Fruit fly (Drosophila melanogaster) whole organism, embryonic: Measurements from ENCODE around the gene CG6791.
A peak's percentile ranks its signal among the peaks of the same experiment; 100 is the strongest.

Source experiments
- BEAF-32 ChIP-seq: fragments of 200-800 bp; sonication (Bioruptor generic); optimal IDR thresholded peaks from 3 replicates; lab custom pipeline; 2017; ENCODE audit warnings: missing biosample characterization, missing genetic modification characterization, mild to moderate bottlenecking, moderate library complexity, missing genetic modification reagents
- CG10274 ChIP-seq: fragments of 200-800 bp; sonication (Bioruptor generic); optimal IDR thresholded peaks from 3 replicates; lab custom pipeline; 2017; ENCODE audit warnings: missing biosample characterization, mild to moderate bottlenecking, missing genetic modification characterization
- CG10321 ChIP-seq: fragments of 200-800 bp; sonication (Bioruptor generic); IDR thresholded peaks from 2 replicates; pipeline ENCODE4 v1.3.6; 2022; ENCODE audit warnings: missing biosample characterization, missing genetic modification characterization
- CG10462 ChIP-seq: fragments of 200-800 bp; sonication (Bioruptor generic); optimal IDR thresholded peaks from 2 replicates; lab custom pipeline; 2016; ENCODE audit warnings: missing biosample characterization, missing genetic modification characterization
- CG12219 ChIP-seq: fragments of 200-800 bp; sonication (Bioruptor generic); optimal IDR thresholded peaks from 3 replicates; lab custom pipeline; 2018; ENCODE audit warnings: missing biosample characterization, mild to moderate bottlenecking, missing genetic modification characterization
- CG12769 ChIP-seq: fragments of 200-800 bp; sonication (Bioruptor generic); optimal IDR thresholded peaks from 2 replicates; lab custom pipeline; 2019; ENCODE audit warnings: missing biosample characterization, mild to moderate bottlenecking, missing genetic modification characterization, moderate library complexity
- CG12942 ChIP-seq: fragments of 200-800 bp; sonication (Bioruptor generic); optimal IDR thresholded peaks from 3 replicates; lab custom pipeline; 2016; ENCODE audit warnings: missing biosample characterization, missing genetic modification characterization
- CG14667 ChIP-seq: fragments of 200-800 bp; sonication (Bioruptor generic); IDR thresholded peaks from 2 replicates; pipeline ENCODE4 v1.3.6; 2022; ENCODE audit warnings: missing biosample characterization, missing genetic modification characterization
- CG16815 ChIP-seq: fragments of 200-800 bp; sonication (Bioruptor generic); optimal IDR thresholded peaks from 3 replicates; lab custom pipeline; 2017; ENCODE audit warnings: missing biosample characterization, mild to moderate bottlenecking, missing genetic modification characterization
- CG17612 ChIP-seq: fragments of 200-800 bp; sonication (Bioruptor generic); IDR thresholded peaks from 2 replicates; pipeline ENCODE4 v1.3.6; 2022; ENCODE audit warnings: missing biosample characterization, missing genetic modification characterization
- CG18619 ChIP-seq: fragments of 200-800 bp; sonication (Bioruptor generic); optimal IDR thresholded peaks from 3 replicates; lab custom pipeline; 2017; ENCODE audit warnings: missing biosample characterization, mild to moderate bottlenecking, missing genetic modification characterization
- CG2116 ChIP-seq: fragments of 200-800 bp; sonication (Bioruptor generic); optimal IDR thresholded peaks from 3 replicates; lab custom pipeline; 2018; ENCODE audit warnings: missing biosample characterization, mild to moderate bottlenecking, missing genetic modification characterization
- CG2199 ChIP-seq: fragments of 200-800 bp; sonication (Bioruptor generic); IDR thresholded peaks from 3 replicates; pipeline ENCODE4 v1.3.6; 2022; ENCODE audit warnings: missing biosample characterization, missing genetic modification characterization
- CG31441 ChIP-seq: fragments of 200-800 bp; sonication (Bioruptor generic); IDR thresholded peaks from 2 replicates; pipeline ENCODE4 v1.3.6; 2022; ENCODE audit warnings: missing biosample characterization, missing genetic modification characterization
- CG34422 ChIP-seq: fragments of 200-800 bp; sonication (Bioruptor generic); IDR thresholded peaks from 3 replicates; pipeline ENCODE4 v1.3.6; 2022; ENCODE audit warnings: missing biosample characterization, missing genetic modification characterization
- CG43689 ChIP-seq: fragments of 200-800 bp; sonication (Bioruptor generic); IDR thresholded peaks from 2 replicates; pipeline ENCODE4 v1.3.6; 2022; ENCODE audit warnings: missing biosample characterization, missing genetic modification characterization
- CG4617 ChIP-seq: fragments of 200-800 bp; sonication (Bioruptor generic); optimal IDR thresholded peaks from 3 replicates; lab custom pipeline; 2016; ENCODE audit warnings: missing biosample characterization, missing genetic modification characterization, borderline replicate concordance
- CG6813 ChIP-seq: fragments of 200-800 bp; sonication (Bioruptor generic); optimal IDR thresholded peaks from 2 replicates; lab custom pipeline; 2017; ENCODE audit warnings: missing biosample characterization, missing genetic modification characterization, mild to moderate bottlenecking, moderate library complexity, missing genetic modification reagents
- CG9437 ChIP-seq: fragments of 200-800 bp; sonication (Bioruptor generic); optimal IDR thresholded peaks from 2 replicates; lab custom pipeline; 2018; ENCODE audit warnings: missing biosample characterization, mild to moderate bottlenecking, missing genetic modification characterization
- Chrac-16 ChIP-seq: fragments of 200-800 bp; sonication (Bioruptor generic); optimal IDR thresholded peaks from 3 replicates; lab custom pipeline; 2016; ENCODE audit warnings: missing biosample characterization, missing genetic modification characterization
- D ChIP-seq, 2 experiments: fragments of 200-800 bp in 1 of 2; fragments of >200 bp in 1 of 2; sonication (Bioruptor generic) in 1 of 2; optimal IDR thresholded peaks; 2 replicates in 1 of 2; 3 replicates in 1 of 2; lab custom pipeline; 2017; ENCODE audit warnings: mild to moderate bottlenecking in 1 of 2, missing biosample characterization in 1 of 2, missing genetic modification characterization in 1 of 2, missing genetic modification reagents in 1 of 2
- D19A ChIP-seq: fragments of 200-800 bp; optimal IDR thresholded peaks from 3 replicates; lab custom pipeline; 2019; ENCODE audit warnings: missing biosample characterization, mild to moderate bottlenecking, missing genetic modification characterization, moderate library complexity
- Dfd ChIP-seq, 2 experiments: fragments of >200 bp; optimal IDR thresholded peaks; 2 replicates each; lab custom pipeline; 2017; ENCODE audit warnings: missing biosample characterization in 2 of 2, missing genetic modification characterization in 2 of 2
- Doc3 ChIP-seq: fragments of 200-800 bp; sonication (Bioruptor generic); IDR thresholded peaks from 3 replicates; pipeline ENCODE4 v1.3.6; 2022; ENCODE audit warnings: missing biosample characterization, missing genetic modification characterization; ENCODE audit not compliant: partially characterized antibody
- E2f2 ChIP-seq: fragments of 200-800 bp; sonication (Bioruptor generic); IDR thresholded peaks from 2 replicates; pipeline ENCODE4 v1.3.6; 2022; ENCODE audit warnings: missing biosample characterization, missing genetic modification characterization
- Ets65A ChIP-seq: fragments of 200-800 bp; sonication (Bioruptor generic); peaks from one replicate; lab custom pipeline; 2016; ENCODE audit warnings: missing biosample characterization, missing genetic modification characterization
- GATAe ChIP-seq: fragments of 200-800 bp; sonication (Bioruptor generic); conservative IDR thresholded peaks from 2 replicates; pipeline ENCODE4 v1.3.6; 2022; ENCODE audit warnings: missing biosample characterization, missing genetic modification characterization
- MESR4 ChIP-seq: fragments of 200-800 bp; sonication (Bioruptor generic); optimal IDR thresholded peaks from 2 replicates; lab custom pipeline; 2018; ENCODE audit warnings: missing biosample characterization, mild to moderate bottlenecking, missing genetic modification characterization, moderate library complexity
- Med ChIP-seq: fragments of 200-800 bp; sonication (Bioruptor generic); peaks from one replicate; lab custom pipeline; 2016; ENCODE audit warnings: missing biosample characterization, missing genetic modification characterization, mild to moderate bottlenecking, inconsistent platforms, moderate library complexity
- Nf-YC ChIP-seq: fragments of 200-800 bp; optimal IDR thresholded peaks from 3 replicates; lab custom pipeline; 2019; ENCODE audit warnings: missing biosample characterization, mild to moderate bottlenecking, missing genetic modification characterization, moderate library complexity
- Sin3A ChIP-seq: fragments of >200 bp; optimal IDR thresholded peaks from 2 replicates; lab custom pipeline; 2018
- Spps ChIP-seq: fragments of 200-800 bp; sonication (Bioruptor generic); optimal IDR thresholded peaks from 2 replicates; lab custom pipeline; 2018; ENCODE audit warnings: missing biosample characterization, mild to moderate bottlenecking, missing genetic modification characterization
- Vsx1 ChIP-seq: fragments of 200-800 bp; sonication (Bioruptor generic); optimal IDR thresholded peaks from 2 replicates; lab custom pipeline; 2017; ENCODE audit warnings: missing biosample characterization, mild to moderate bottlenecking, missing genetic modification characterization, missing genetic modification reagents
- dmrt11E ChIP-seq: fragments of 200-800 bp; sonication (Bioruptor generic); optimal IDR thresholded peaks from 3 replicates; lab custom pipeline; 2018; ENCODE audit warnings: missing biosample characterization, mild to moderate bottlenecking, missing genetic modification characterization, moderate library complexity
- exex ChIP-seq: fragments of 200-800 bp; sonication (Bioruptor generic); optimal IDR thresholded peaks from 4 replicates; lab custom pipeline; 2018; ENCODE audit warnings: missing biosample characterization, mild to moderate bottlenecking, missing genetic modification characterization, moderate library complexity
- gcm ChIP-seq: fragments of 200-800 bp; sonication (Bioruptor generic); optimal IDR thresholded peaks from 2 replicates; lab custom pipeline; 2019; ENCODE audit warnings: missing biosample characterization, mild to moderate bottlenecking, missing genetic modification characterization, moderate library complexity
- gt ChIP-seq: fragments of 200-800 bp; sonication (Bioruptor generic); IDR thresholded peaks from 2 replicates; pipeline ENCODE4 v1.3.6; 2022; ENCODE audit warnings: missing biosample characterization, missing genetic modification characterization
- hbn ChIP-seq: fragments of 200-800 bp; sonication (Bioruptor generic); IDR thresholded peaks from 2 replicates; pipeline ENCODE4 v1.3.6; 2022; ENCODE audit warnings: missing biosample characterization, missing genetic modification characterization; ENCODE audit not compliant: partially characterized antibody
- insv ChIP-seq, 2 experiments: fragments of 200-800 bp; sonication (Bioruptor generic); optimal IDR thresholded peaks; 3 replicates each; lab custom pipeline; 2016 to 2018; ENCODE audit warnings: missing biosample characterization in 2 of 2, missing genetic modification characterization in 2 of 2
- inv ChIP-seq: fragments of 200-800 bp; sonication (Bioruptor generic); IDR thresholded peaks from 2 replicates; pipeline ENCODE4 v1.3.6; 2022; ENCODE audit warnings: missing biosample characterization, missing genetic modification characterization; ENCODE audit not compliant: partially characterized antibody
- kay ChIP-seq: fragments of 200-800 bp; sonication (Bioruptor generic); optimal IDR thresholded peaks from 2 replicates; lab custom pipeline; 2016; ENCODE audit warnings: missing biosample characterization, missing genetic modification characterization
- kni ChIP-seq: fragments of 200-800 bp; sonication (Bioruptor generic); optimal IDR thresholded peaks from 3 replicates; lab custom pipeline; 2017; ENCODE audit warnings: mild to moderate bottlenecking, missing biosample characterization, missing genetic modification reagents, missing genetic modification characterization
- p53 ChIP-seq: fragments of 200-800 bp; sonication (Bioruptor generic); optimal IDR thresholded peaks from 2 replicates; lab custom pipeline; 2016; ENCODE audit warnings: missing biosample characterization, missing genetic modification characterization
- pum ChIP-seq: fragments of 200-800 bp; sonication (Bioruptor generic); optimal IDR thresholded peaks from 2 replicates; lab custom pipeline; 2016; ENCODE audit warnings: missing biosample characterization, missing genetic modification characterization
- repo ChIP-seq: fragments of 200-800 bp; sonication (Bioruptor generic); optimal IDR thresholded peaks from 2 replicates; lab custom pipeline; 2016; ENCODE audit warnings: missing biosample characterization, missing genetic modification characterization
- ro ChIP-seq: fragments of 200-800 bp; sonication (Bioruptor generic); IDR thresholded peaks from 2 replicates; pipeline ENCODE4 v1.3.6; 2022; ENCODE audit warnings: missing biosample characterization, missing genetic modification characterization
- salm ChIP-seq: fragments of 200-800 bp; sonication (Bioruptor generic); optimal IDR thresholded peaks from 2 replicates; lab custom pipeline; 2018; ENCODE audit warnings: missing biosample characterization, mild to moderate bottlenecking, missing genetic modification characterization
- sens ChIP-seq: fragments of 200-800 bp; sonication (Bioruptor generic); peaks from one replicate; lab custom pipeline; 2016; ENCODE audit warnings: missing biosample characterization, missing genetic modification characterization
- seq ChIP-seq: fragments of 200-800 bp; sonication (Bioruptor generic); IDR thresholded peaks from 2 replicates; pipeline ENCODE4 v1.3.6; 2022; ENCODE audit warnings: missing biosample characterization, missing genetic modification characterization
- sr ChIP-seq: fragments of 200-800 bp; sonication (Bioruptor generic); IDR thresholded peaks from 3 replicates; pipeline ENCODE4 v1.3.6; 2022; ENCODE audit warnings: missing biosample characterization, missing genetic modification characterization
- sug ChIP-seq: fragments of 200-800 bp; optimal IDR thresholded peaks from 2 replicates; lab custom pipeline; 2019; ENCODE audit warnings: missing biosample characterization, mild to moderate bottlenecking, missing genetic modification characterization, moderate library complexity
- trh ChIP-seq: fragments of 200-800 bp; sonication (Bioruptor generic); optimal IDR thresholded peaks from 2 replicates; lab custom pipeline; 2016; ENCODE audit warnings: missing biosample characterization, missing genetic modification characterization

Gene CG6791

dm6 chr3R:11628416-11629041 lies 38.6 kb upstream of the CG6791 start, which contains the start of gene CG14712 (continued):
- TF ChIP-seq exex: no peak
- no peak for TF ChIP-seq pum (GFP tag; lab: Kevin White, UChicago)
- no peak for TF ChIP-seq CG2199 (GFP tag; lab: Robert Waterston, UW)
- no peak for TF ChIP-seq CG10462 (GFP tag; lab: Kevin White, UChicago)
- TF ChIP-seq CG4617: peak; percentile 59
- peak; percentile 16; the same call in 1 of the 3 replicates for TF ChIP-seq CG34422 (GFP tag; lab: Robert Waterston, UW)
- peak; percentile 38 for TF ChIP-seq sug (tag; lab: Kevin White, UChicago)
- no peak for TF ChIP-seq Ets65A
- TF ChIP-seq CG43689 (GFP tag; lab: Robert Waterston, UW): no peak
- peak; percentile 43 for TF ChIP-seq Nf-YC (tag; lab: Kevin White, UChicago)
- TF ChIP-seq inv: peak; percentile 45; the same call in 1 of the 2 replicates
- no peak for TF ChIP-seq CG31441
- no peak for TF ChIP-seq kni (GFP tag; lab: Kevin White, UChicago)
- TF ChIP-seq insv (GFP tag; optimal IDR thresholded peaks at IDR 0.05; lab: Kevin White, UChicago): peak in 1 of 2 experiments; percentile 22
- TF ChIP-seq D (optimal IDR thresholded peaks at IDR 0.05; lab: Kevin White, UChicago): no peak
- TF ChIP-seq D (GFP tag; optimal IDR thresholded peaks at IDR 0.05; lab: Kevin White, UChicago): no peak
- TF ChIP-seq MESR4 (GFP tag; lab: Kevin White, UChicago): peak; percentile 69
- TF ChIP-seq sr (GFP tag; lab: Robert Waterston, UW): no peak
- TF ChIP-seq p53: no peak
- TF ChIP-seq CG6813: no peak
- no peak for TF ChIP-seq gt (GFP tag; lab: Robert Waterston, UW)
- no peak for TF ChIP-seq CG12942
- peak; percentile 66 for TF ChIP-seq BEAF-32
- TF ChIP-seq CG16815 (GFP tag; lab: Kevin White, UChicago): no peak
- no peak for TF ChIP-seq CG14667 (GFP tag; lab: Robert Waterston, UW)
- TF ChIP-seq Spps (tag; lab: Kevin White, UChicago): no peak
- no peak for TF ChIP-seq Dfd (GFP tag; optimal IDR thresholded peaks at IDR 0.05; lab: Kevin White, UChicago)
- no peak for TF ChIP-seq D19A
- no peak for TF ChIP-seq seq (GFP tag; lab: Robert Waterston, UW)
- no peak for TF ChIP-seq CG17612 (GFP tag; lab: Robert Waterston, UW)
- no peak for TF ChIP-seq trh (GFP tag; lab: Kevin White, UChicago)
- TF ChIP-seq Sin3A (lab: Kevin White, UChicago): no peak
- TF ChIP-seq CG12769: no peak
- no peak for TF ChIP-seq CG18619
- no peak for TF ChIP-seq salm (tag; lab: Kevin White, UChicago)
- TF ChIP-seq E2f2 (GFP tag; lab: Robert Waterston, UW): peak; percentile 96
- TF ChIP-seq CG12219 (GFP tag; lab: Kevin White, UChicago): no peak

dm6 chr3R:11626571-11626970 lies 36.6 kb upstream of the CG6791 start, which contains the start of the genes CG6813 and CG18764:
TSS of gene CG6813 (minus strand) at chr3R:11626638.
TSS of gene CG18764 (plus strand) at chr3R:11626889.
- TF ChIP-seq CG2116 (peak; percentile 84), dmrt11E (no peak), CG10274 (no peak), GATAe (no peak), Vsx1 (GFP tag; lab: Kevin White, UChicago) (no peak), Med (peak; percentile 72), CG9437 (GFP tag; lab: Kevin White, UChicago) (peak; percentile 97), CG10321 (GFP tag; lab: Robert Waterston, UW) (no peak), ro (GFP tag; lab: Robert Waterston, UW) (no peak), gcm (no peak), Doc3 (peak; percentile 26; the same call in 1 of the 3 replicates), kay (no peak), Chrac-16 (no peak), repo (no peak), sens (GFP tag; lab: Kevin White, UChicago) (peak; percentile 69), hbn (GFP tag; lab: Robert Waterston, UW) (peak; percentile 28; the same call in 1 of the 2 replicates)
